Fruit fly (Drosophila melanogaster) whole organism, wandering third instar larva: ENCODE measurements around the gene CG33331.
A peak's percentile ranks its signal among the peaks of the same experiment; 100 is the strongest.

Source experiments
- Abd-B ChIP-seq: fragments of >200 bp; optimal IDR thresholded peaks from 2 replicates; lab custom pipeline; 2017; ENCODE audit warnings: missing biosample characterization, missing genetic modification characterization
- CG32264 ChIP-seq: fragments of 200-800 bp; sonication (Bioruptor generic); optimal IDR thresholded peaks from 2 replicates; lab custom pipeline; 2016; ENCODE audit warnings: missing biosample characterization, missing genetic modification characterization
- CG9705 ChIP-seq: fragments of 200-800 bp; sonication (Bioruptor generic); optimal IDR thresholded peaks from 2 replicates; lab custom pipeline; 2018; ENCODE audit warnings: missing biosample characterization, mild to moderate bottlenecking, missing genetic modification characterization
- CrebA ChIP-seq: fragments of 200-800 bp; sonication (Bioruptor generic); optimal IDR thresholded peaks from 2 replicates; lab custom pipeline; 2016; ENCODE audit warnings: missing biosample characterization, mild to moderate bottlenecking, missing genetic modification characterization, borderline replicate concordance
- Dfd ChIP-seq: fragments of >200 bp; optimal IDR thresholded peaks from 2 replicates; lab custom pipeline; 2017; ENCODE audit warnings: missing biosample characterization, missing genetic modification characterization
- Dif ChIP-seq: fragments of 200-275, 200-300 bp; sonication (Bioruptor generic); optimal IDR thresholded peaks from 2 replicates; lab custom pipeline; 2018; ENCODE audit warnings: missing biosample characterization, missing genetic modification characterization; ENCODE audit not compliant: partially characterized antibody
- GATAd ChIP-seq: sonication (Bioruptor generic); optimal IDR thresholded peaks from 2 replicates; lab custom pipeline; 2016; ENCODE audit warnings: missing biosample characterization, missing genetic modification characterization
- HLH106 ChIP-seq: fragments of 200-800 bp; optimal IDR thresholded peaks from 3 replicates; lab custom pipeline; 2019; ENCODE audit warnings: missing biosample characterization, mild to moderate bottlenecking, missing genetic modification characterization, moderate library complexity
- Hnf4 ChIP-seq: fragments of 200-800 bp; sonication (Bioruptor generic); optimal IDR thresholded peaks from 2 replicates; lab custom pipeline; 2016; ENCODE audit warnings: missing biosample characterization, mild to moderate bottlenecking, missing genetic modification characterization
- Hr78 ChIP-seq: fragments of >200 bp; optimal IDR thresholded peaks from 2 replicates; lab custom pipeline; 2017; ENCODE audit warnings: missing biosample characterization, missing genetic modification characterization
- Hr83 ChIP-seq: fragments of 200-300 bp; sonication (Bioruptor generic); optimal IDR thresholded peaks from 2 replicates; lab custom pipeline; 2016; ENCODE audit warnings: missing biosample characterization, mild to moderate bottlenecking, missing genetic modification characterization, moderate library complexity; ENCODE audit not compliant: poor library complexity, severe bottlenecking
- Jra ChIP-seq: sonication (Bioruptor generic); optimal IDR thresholded peaks from 2 replicates; lab custom pipeline; 2016; ENCODE audit warnings: missing biosample characterization, missing genetic modification characterization
- Mio ChIP-seq: sonication (Bioruptor generic); optimal IDR thresholded peaks from 2 replicates; lab custom pipeline; 2016; ENCODE audit warnings: missing biosample characterization, missing genetic modification characterization
- Myc ChIP-seq: fragments of >200 bp; optimal IDR thresholded peaks from 2 replicates; lab custom pipeline; 2017
- N ChIP-seq: fragments of >200 bp; optimal IDR thresholded peaks from 2 replicates; lab custom pipeline; 2018; ENCODE audit warnings: missing biosample characterization, missing external identifiers, missing genetic modification characterization
- OdsH ChIP-seq: fragments of 200-800 bp; sonication (Bioruptor generic); optimal IDR thresholded peaks from 2 replicates; lab custom pipeline; 2016; ENCODE audit warnings: missing biosample characterization, mild to moderate bottlenecking, missing genetic modification characterization
- Rel ChIP-seq, 2 experiments: fragments of 200-800 bp; sonication (Bioruptor generic) in 1 of 2; optimal IDR thresholded peaks; 2 replicates in 1 of 2; 3 replicates in 1 of 2; lab custom pipeline; 2016 to 2019; ENCODE audit warnings: mild to moderate bottlenecking in 2 of 2, missing biosample characterization in 2 of 2, missing genetic modification characterization in 2 of 2, moderate library complexity in 1 of 2
- Sp1 ChIP-seq: fragments of 200-800 bp; sonication (Bioruptor generic); optimal IDR thresholded peaks from 3 replicates; lab custom pipeline; 2019; ENCODE audit warnings: missing biosample characterization, mild to moderate bottlenecking, missing genetic modification characterization, moderate library complexity
- Vsx2 ChIP-seq: fragments of 200-300, 225-300 bp; sonication (Bioruptor generic); optimal IDR thresholded peaks from 2 replicates; lab custom pipeline; 2018; ENCODE audit warnings: missing biosample characterization, missing genetic modification characterization; ENCODE audit not compliant: partially characterized antibody
- br ChIP-seq: fragments of 200-800 bp; sonication (Bioruptor generic); optimal IDR thresholded peaks from 2 replicates; lab custom pipeline; 2016; ENCODE audit warnings: missing biosample characterization, missing genetic modification characterization
- brk ChIP-seq: fragments of 200-800 bp; sonication (Bioruptor generic); optimal IDR thresholded peaks from 2 replicates; lab custom pipeline; 2016; ENCODE audit warnings: missing biosample characterization, mild to moderate bottlenecking, missing genetic modification characterization
- dl ChIP-seq, 2 experiments: fragments of 175-275, 200-275 bp in 1 of 2; fragments of 200-275 bp in 1 of 2; sonication (Bioruptor generic); optimal IDR thresholded peaks; lab custom pipeline; 2018; ENCODE audit warnings: mild to moderate bottlenecking in 2 of 2, missing biosample characterization in 2 of 2, missing genetic modification characterization in 2 of 2, moderate library complexity in 2 of 2; ENCODE audit not compliant: partially characterized antibody in 2 of 2, insufficient read depth in 1 of 2
- dmrt93B ChIP-seq: fragments of 200-800 bp; sonication (Bioruptor generic); optimal IDR thresholded peaks from 2 replicates; lab custom pipeline; 2018; ENCODE audit warnings: missing biosample characterization, mild to moderate bottlenecking, missing genetic modification characterization
- dsf ChIP-seq: sonication (Bioruptor generic); optimal IDR thresholded peaks from 2 replicates; lab custom pipeline; 2016; ENCODE audit warnings: missing biosample characterization, missing genetic modification characterization, borderline replicate concordance
- ey ChIP-seq: fragments of 200-800 bp; sonication (Bioruptor generic); optimal IDR thresholded peaks from 2 replicates; lab custom pipeline; 2016; ENCODE audit warnings: missing biosample characterization, missing genetic modification characterization
- foxo ChIP-seq, 2 experiments: fragments of 200-800 bp; sonication (Bioruptor generic); optimal IDR thresholded peaks; 2 replicates in 1 of 2; 3 replicates in 1 of 2; lab custom pipeline; 2016 to 2017; ENCODE audit warnings: missing biosample characterization in 2 of 2, missing genetic modification characterization in 2 of 2
- fru ChIP-seq: fragments of 200-800 bp; sonication (Bioruptor generic); optimal IDR thresholded peaks from 3 replicates; lab custom pipeline; 2016; ENCODE audit warnings: missing biosample characterization, mild to moderate bottlenecking, missing genetic modification characterization
- h ChIP-seq: fragments of 200-800 bp; sonication (Bioruptor generic); optimal IDR thresholded peaks from 3 replicates; lab custom pipeline; 2016; ENCODE audit warnings: missing biosample characterization, mild to moderate bottlenecking, missing genetic modification characterization
- jim ChIP-seq: fragments of 175-275, 200-325 bp; sonication (Bioruptor generic); optimal IDR thresholded peaks from 2 replicates; lab custom pipeline; 2016; ENCODE audit warnings: missing biosample characterization, mild to moderate bottlenecking, missing genetic modification characterization
- lola ChIP-seq: fragments of >200 bp; optimal IDR thresholded peaks from 2 replicates; lab custom pipeline; 2017; ENCODE audit warnings: missing biosample characterization, missing genetic modification characterization
- pan ChIP-seq: fragments of >200 bp; optimal IDR thresholded peaks from 2 replicates; lab custom pipeline; 2017
- psq ChIP-seq: fragments of 200-800 bp; sonication (Bioruptor generic); optimal IDR thresholded peaks from 3 replicates; lab custom pipeline; 2017; ENCODE audit warnings: missing biosample characterization, mild to moderate bottlenecking, missing genetic modification characterization, moderate library complexity
- rgr ChIP-seq: fragments of 200-800 bp; sonication (Bioruptor generic); optimal IDR thresholded peaks from 3 replicates; lab custom pipeline; 2016; ENCODE audit warnings: missing biosample characterization, mild to moderate bottlenecking, missing genetic modification characterization
- sage ChIP-seq: fragments of 200-800 bp; sonication (Bioruptor generic); optimal IDR thresholded peaks from 2 replicates; lab custom pipeline; 2016; ENCODE audit warnings: missing biosample characterization, mild to moderate bottlenecking, missing genetic modification characterization
- sv ChIP-seq: fragments of 200-800 bp; sonication (Bioruptor generic); optimal IDR thresholded peaks from 3 replicates; lab custom pipeline; 2016; ENCODE audit warnings: missing biosample characterization, missing genetic modification characterization
- tai ChIP-seq: sonication (Bioruptor generic); optimal IDR thresholded peaks from 2 replicates; lab custom pipeline; 2016; ENCODE audit warnings: missing biosample characterization, missing genetic modification characterization
- usp ChIP-seq: fragments of >200 bp; optimal IDR thresholded peaks from 2 replicates; lab custom pipeline; 2017; ENCODE audit warnings: missing biosample characterization, missing genetic modification characterization
- woc ChIP-seq: sonication (Bioruptor generic); optimal IDR thresholded peaks from 2 replicates; lab custom pipeline; 2016; ENCODE audit warnings: missing biosample characterization, mild to moderate bottlenecking, missing genetic modification characterization

Gene CG33331

dm6 chr3R:14846924-14847599 lies 39.2 kb upstream of the CG33331 start:
- TF ChIP-seq HLH106 (tag; lab: Kevin White, UChicago) (no peak), foxo (GFP tag; optimal IDR thresholded peaks at IDR 0.05; lab: Kevin White, UChicago) (peak in 1 of 2 experiments; percentile 52), h (GFP tag; lab: Kevin White, UChicago) (no peak), Hnf4 (GFP tag; lab: Kevin White, UChicago) (no peak), Hr78 (no peak), Mio (GFP tag; lab: Kevin White, UChicago) (no peak), rgr (GFP tag; lab: Kevin White, UChicago) (peak; percentile 22), Hr83 (GFP tag; lab: Kevin White, UChicago) (no peak), Rel (GFP tag; optimal IDR thresholded peaks at IDR 0.05; lab: Kevin White, UChicago) (no peak), Rel (tag; optimal IDR thresholded peaks at IDR 0.05; lab: Kevin White, UChicago) (no peak), fru (GFP tag; lab: Kevin White, UChicago) (peak; percentile 50), CG32264 (GFP tag; lab: Kevin White, UChicago) (no peak), br (no peak)

dm6 chr3R:14847844-14848243 lies 38.4 kb upstream of the CG33331 start:
- TF ChIP-seq sv (GFP tag; lab: Kevin White, UChicago) (no peak), CG32264 (GFP tag; lab: Kevin White, UChicago) (no peak), Vsx2 (GFP tag; lab: Kevin White, UChicago) (no peak), Abd-B (GFP tag; lab: Kevin White, UChicago) (no peak), CG9705 (GFP tag; lab: Kevin White, UChicago) (no peak), CrebA (no peak), foxo (GFP tag; optimal IDR thresholded peaks at IDR 0.05; lab: Kevin White, UChicago) (no peak), Dif (no peak), HLH106 (tag; lab: Kevin White, UChicago) (no peak), Jra (GFP tag; lab: Kevin White, UChicago) (no peak), Hr78 (no peak)

dm6 chr3R:14852610-14853009 lies 33.6 kb upstream of the CG33331 start:
- TF ChIP-seq dl (GFP tag; optimal IDR thresholded peaks at IDR 0.05; lab: Kevin White, UChicago; ENCODE audit: insufficient read depth in 1 of 2, partially characterized antibody in 2 of 2) (peak in 1 of 2 experiments; percentile 8), tai (no peak)

- TF ChIP-seq dl (GFP tag; optimal IDR thresholded peaks at IDR 0.05; lab: Kevin White, UChicago; ENCODE audit: insufficient read depth in 1 of 2, partially characterized antibody in 2 of 2) (peak; percentile 40 to 61), Rel (GFP tag; optimal IDR thresholded peaks at IDR 0.05; lab: Kevin White, UChicago) (peak; percentile 29), Rel (tag; optimal IDR thresholded peaks at IDR 0.05; lab: Kevin White, UChicago) (peak; percentile 45), ey (peak; percentile 17), dmrt93B (GFP tag; lab: Kevin White, UChicago) (no peak), Sp1 (GFP tag; lab: Kevin White, UChicago) (peak; percentile 60), Jra (GFP tag; lab: Kevin White, UChicago) (peak; percentile 35), OdsH (GFP tag; lab: Kevin White, UChicago) (peak; percentile 69), lola (no peak), brk (GFP tag; lab: Kevin White, UChicago) (peak; percentile 80), h (GFP tag; lab: Kevin White, UChicago) (peak; percentile 74), woc (GFP tag; lab: Kevin White, UChicago) (peak; percentile 9), sv (GFP tag; lab: Kevin White, UChicago) (no peak), usp (no peak), tai (no peak), HLH106 (tag; lab: Kevin White, UChicago) (peak; percentile 21), Hr83 (GFP tag; lab: Kevin White, UChicago) (peak; percentile 82), Vsx2 (GFP tag; lab: Kevin White, UChicago) (peak; percentile 87), N (GFP tag; lab: Kevin White, UChicago) (no peak), CrebA (peak; percentile 25), CG9705 (GFP tag; lab: Kevin White, UChicago) (peak; percentile 21), dsf (GFP tag; lab: Kevin White, UChicago) (no peak), Hnf4 (GFP tag; lab: Kevin White, UChicago) (peak; percentile 56), Dif (peak; percentile 41), pan (lab: Kevin White, UChicago) (no peak), sage (GFP tag; lab: Kevin White, UChicago) (no peak), psq (peak; percentile 50), fru (GFP tag; lab: Kevin White, UChicago) (peak; percentile 68), GATAd (GFP tag; lab: Kevin White, UChicago) (no peak), Mio (GFP tag; lab: Kevin White, UChicago) (no peak), jim (peak; percentile 38), CG32264 (GFP tag; lab: Kevin White, UChicago) (no peak), foxo (GFP tag; optimal IDR thresholded peaks at IDR 0.05; lab: Kevin White, UChicago) (peak in 1 of 2 experiments; percentile 49), Dfd (GFP tag; lab: Kevin White, UChicago) (no peak), Abd-B (GFP tag; lab: Kevin White, UChicago) (no peak), Hr78 (no peak), Myc (lab: Kevin White, UChicago) (no peak), rgr (GFP tag; lab: Kevin White, UChicago) (peak; percentile 68), br (peak; percentile 73)
Observed at dm6 chr3R:14853767-14854191, 32.5 kb upstream of the CG33331 start.
